Fruit fly (Drosophila melanogaster) Kc167 (cell line): ENCODE results near the gene Nhe1.

Experiments
- Myc ChIP-seq: fragments of >200 bp; optimal IDR thresholded peaks from 2 replicates; lab custom pipeline; 2017; ENCODE audit warnings: missing external identifiers
- Sin3A ChIP-seq: fragments of >200 bp; optimal IDR thresholded peaks from 2 replicates; lab custom pipeline; 2018; ENCODE audit warnings: missing external identifiers
- h ChIP-seq: fragments of >200 bp; optimal IDR thresholded peaks from 3 replicates; lab custom pipeline; 2018; ENCODE audit warnings: missing external identifiers
- insv ChIP-seq: fragments of >200 bp; optimal IDR thresholded peaks from 3 replicates; lab custom pipeline; 2018; ENCODE audit warnings: missing external identifiers
- psq ChIP-seq: fragments of >200 bp; optimal IDR thresholded peaks from 2 replicates; lab custom pipeline; 2017; ENCODE audit warnings: missing external identifiers
- ttk ChIP-seq: sonication (Bioruptor generic); optimal IDR thresholded peaks from 2 replicates; lab custom pipeline; 2017; ENCODE audit warnings: missing external identifiers

Gene Nhe1

dm6 chr2L:135383-136130 lies 29.0 kb upstream of the Nhe1 start:
- TF ChIP-seq psq (lab: Kevin White, UChicago) (no peak), h (lab: Kevin White, UChicago) (no peak), Sin3A (lab: Kevin White, UChicago) (no peak), ttk (lab: Kevin White, UChicago) (no peak), insv (no peak), Myc (lab: Kevin White, UChicago) (no peak)

dm6 chr2L:134563-135382 lies 28.2 kb upstream of the Nhe1 start:
- TF ChIP-seq Sin3A (lab: Kevin White, UChicago) = no peak
- no peak for TF ChIP-seq insv
- TF ChIP-seq ttk (lab: Kevin White, UChicago) = no peak
- TF ChIP-seq h (lab: Kevin White, UChicago) = no peak
- no peak for TF ChIP-seq psq (lab: Kevin White, UChicago)

- TF ChIP-seq Myc (lab: Kevin White, UChicago) (no peak), insv (no peak), ttk (lab: Kevin White, UChicago) (no peak), psq (lab: Kevin White, UChicago) (no peak)
Observed at dm6 chr2L:131466-132270, 25.1 kb upstream of the Nhe1 start, which contains the start of gene Gs1. Gene Gs1, plus strand, starts transcription at chr2L:132077.

- TF ChIP-seq h (lab: Kevin White, UChicago) (no peak), ttk (lab: Kevin White, UChicago) (no peak), insv (no peak), Sin3A (lab: Kevin White, UChicago) (no peak), psq (lab: Kevin White, UChicago) (no peak), Myc (lab: Kevin White, UChicago) (no peak)
Observed at dm6 chr2L:130691-131090, 24.2 kb upstream of the Nhe1 start, which contains the start of gene CG3164. Gene CG3164, minus strand, starts transcription at chr2L:130791.

- no peak for TF ChIP-seq insv
- TF ChIP-seq ttk (lab: Kevin White, UChicago) = no peak
- TF ChIP-seq psq (lab: Kevin White, UChicago) = no peak
- no peak for TF ChIP-seq Sin3A (lab: Kevin White, UChicago)
- no peak for TF ChIP-seq h (lab: Kevin White, UChicago)
- TF ChIP-seq Myc (lab: Kevin White, UChicago) = no peak
Observed at dm6 chr2L:128977-129941, 22.7 kb upstream of the Nhe1 start.

- TF ChIP-seq ttk (lab: Kevin White, UChicago) (no peak), Myc (lab: Kevin White, UChicago) (no peak), h (lab: Kevin White, UChicago) (no peak), insv (no peak), psq (lab: Kevin White, UChicago) (no peak), Sin3A (lab: Kevin White, UChicago) (no peak)
Observed at dm6 chr2L:128296-128715, 21.8 kb upstream of the Nhe1 start.

- no peak for TF ChIP-seq psq (lab: Kevin White, UChicago)
- no peak for TF ChIP-seq Myc (lab: Kevin White, UChicago)
- TF ChIP-seq insv = no peak
Observed at dm6 chr2L:125364-126252, 19.1 kb upstream of the Nhe1 start.

dm6 chr2L:123007-123327 lies 16.4 kb upstream of the Nhe1 start:
- TF ChIP-seq Sin3A (lab: Kevin White, UChicago) = no peak

- TF ChIP-seq insv (no peak), Myc (lab: Kevin White, UChicago) (no peak), Sin3A (lab: Kevin White, UChicago) (no peak), psq (lab: Kevin White, UChicago) (no peak), ttk (lab: Kevin White, UChicago) (no peak), h (lab: Kevin White, UChicago) (no peak)
Observed at dm6 chr2L:122167-123006, 15.9 kb upstream of the Nhe1 start.
